Worm (Caenorhabditis elegans) whole organism, L2 larva: Measurements from ENCODE around the gene srd-51.

Experiments
- C34F6.9 ChIP-seq: fragments of 150-350 bp; optimal IDR thresholded peaks from 2 replicates; lab custom pipeline; 2014; ENCODE audit warnings: missing biosample characterization, missing genetic modification characterization
- F13H6.1 ChIP-seq: sonication (generic microtip); optimal IDR thresholded peaks from 2 replicates; lab custom pipeline; 2016; ENCODE audit warnings: missing genetic modification characterization, missing compliant biosample characterization
- R02D3.7 ChIP-seq: fragments of 150-350 bp; optimal IDR thresholded peaks from 2 replicates; lab custom pipeline; 2014; ENCODE audit warnings: missing biosample characterization, missing genetic modification characterization
- Y55F3AM.14 ChIP-seq: fragments of 200-800 bp; sonication (Bioruptor generic); optimal IDR thresholded peaks from 2 replicates; lab custom pipeline; 2018; ENCODE audit warnings: mild to moderate bottlenecking, missing genetic modification characterization, missing compliant biosample characterization
- ZK546.5 ChIP-seq: sonication (generic microtip); optimal IDR thresholded peaks from 2 replicates; lab custom pipeline; 2017; ENCODE audit warnings: missing biosample characterization, missing genetic modification characterization
- alr-1 ChIP-seq: fragments of 150-350 bp; optimal IDR thresholded peaks from 2 replicates; lab custom pipeline; 2014; ENCODE audit warnings: missing biosample characterization, missing genetic modification characterization
- aly-2 ChIP-seq: fragments of 150-350 bp; optimal IDR thresholded peaks from 2 replicates; lab custom pipeline; 2014; ENCODE audit warnings: missing biosample characterization, missing genetic modification characterization
- ama-1 ChIP-seq: fragments of 150-350 bp; optimal IDR thresholded peaks from 2 replicates; lab custom pipeline; 2018; ENCODE audit warnings: inconsistent platforms
- blmp-1 ChIP-seq: sonication (generic microtip); optimal IDR thresholded peaks from 2 replicates; lab custom pipeline; 2017; ENCODE audit warnings: missing genetic modification characterization, mild to moderate bottlenecking, missing compliant biosample characterization, antibody characterized with exemption, moderate library complexity; ENCODE audit not compliant: insufficient read depth
- ceh-16 ChIP-seq: fragments of 150-350 bp; optimal IDR thresholded peaks from 2 replicates; lab custom pipeline; 2014; ENCODE audit warnings: missing biosample characterization, missing genetic modification characterization
- ceh-82 ChIP-seq: fragments of 150-350 bp; optimal IDR thresholded peaks from 2 replicates; lab custom pipeline; 2014; ENCODE audit warnings: missing biosample characterization, missing genetic modification characterization
- crh-2 ChIP-seq: sonication (generic microtip); optimal IDR thresholded peaks from 2 replicates; lab custom pipeline; 2017; ENCODE audit warnings: missing biosample characterization, missing genetic modification characterization
- dmd-4 ChIP-seq: sonication (generic microtip); optimal IDR thresholded peaks from 2 replicates; lab custom pipeline; 2017; ENCODE audit warnings: missing biosample characterization, missing genetic modification characterization
- egl-27 ChIP-seq: sonication (generic microtip); optimal IDR thresholded peaks from 3 replicates; lab custom pipeline; 2017; ENCODE audit warnings: missing biosample characterization, missing genetic modification reagents, missing genetic modification characterization
- elt-1 ChIP-seq: fragments of 150-350 bp; optimal IDR thresholded peaks from 2 replicates; lab custom pipeline; 2014; ENCODE audit warnings: missing biosample characterization, missing genetic modification characterization
- elt-3 ChIP-seq: sonication (generic microtip); optimal IDR thresholded peaks from 2 replicates; lab custom pipeline; 2017; ENCODE audit warnings: missing biosample characterization, missing genetic modification characterization
- fos-1 ChIP-seq: fragments of 150-350 bp; optimal IDR thresholded peaks from 2 replicates; lab custom pipeline; 2014; ENCODE audit warnings: missing biosample characterization, missing genetic modification characterization
- gmeb-1 ChIP-seq: fragments of 150-350 bp; optimal IDR thresholded peaks from 2 replicates; lab custom pipeline; 2014; ENCODE audit warnings: missing biosample characterization, missing genetic modification characterization
- lin-11 ChIP-seq: fragments of 150-350 bp; sonication (generic microtip); optimal IDR thresholded peaks from 2 replicates; lab custom pipeline; 2014; ENCODE audit warnings: missing biosample characterization, missing genetic modification characterization, inconsistent platforms, mixed read lengths
- lin-13 ChIP-seq: fragments of 150-350 bp; optimal IDR thresholded peaks from 2 replicates; lab custom pipeline; 2014; ENCODE audit warnings: missing biosample characterization, missing genetic modification reagents, missing genetic modification characterization
- lin-39 ChIP-seq: fragments of 150-350 bp; optimal IDR thresholded peaks from 2 replicates; lab custom pipeline; 2014; ENCODE audit warnings: missing biosample characterization, missing genetic modification reagents, missing genetic modification characterization
- lsy-2 ChIP-seq, 2 experiments: fragments of 150-350 bp in 1 of 2; sonication (generic microtip) in 1 of 2; optimal IDR thresholded peaks; 2 replicates each; lab custom pipeline; 2014 to 2017; ENCODE audit warnings: missing biosample characterization in 2 of 2, missing genetic modification characterization in 2 of 2
- mab-5 ChIP-seq: fragments of 150-350 bp; optimal IDR thresholded peaks from 2 replicates; lab custom pipeline; 2014; ENCODE audit warnings: missing biosample characterization, missing genetic modification characterization
- mbf-1 ChIP-seq: sonication (generic microtip); optimal IDR thresholded peaks from 2 replicates; lab custom pipeline; 2017; ENCODE audit warnings: missing biosample characterization, missing genetic modification characterization
- mdl-1 ChIP-seq, 2 experiments: fragments of 150-350 bp in 1 of 2; sonication (generic microtip) in 1 of 2; optimal IDR thresholded peaks; 2 replicates each; lab custom pipeline; 2017; ENCODE audit warnings: missing biosample characterization in 2 of 2, missing genetic modification characterization in 2 of 2
- nhr-10 ChIP-seq: sonication (generic microtip); optimal IDR thresholded peaks from 2 replicates; lab custom pipeline; 2017; ENCODE audit warnings: missing biosample characterization, missing genetic modification characterization
- nhr-11 ChIP-seq: fragments of 150-350 bp; optimal IDR thresholded peaks from 2 replicates; lab custom pipeline; 2014; ENCODE audit warnings: missing biosample characterization, missing genetic modification characterization
- nhr-12 ChIP-seq: fragments of 150-350 bp; optimal IDR thresholded peaks from 2 replicates; lab custom pipeline; 2014; ENCODE audit warnings: missing biosample characterization, missing genetic modification characterization
- nhr-129 ChIP-seq: fragments of 150-350 bp; optimal IDR thresholded peaks from 2 replicates; lab custom pipeline; 2014; ENCODE audit warnings: missing biosample characterization, missing genetic modification characterization
- nhr-21 ChIP-seq: fragments of 150-350 bp; optimal IDR thresholded peaks from 2 replicates; lab custom pipeline; 2014; ENCODE audit warnings: missing biosample characterization, missing genetic modification characterization
- nhr-23 ChIP-seq: fragments of 150-350 bp; optimal IDR thresholded peaks from 2 replicates; lab custom pipeline; 2014; ENCODE audit warnings: missing biosample characterization, missing genetic modification reagents, missing genetic modification characterization
- nhr-237 ChIP-seq: fragments of 150-350 bp; optimal IDR thresholded peaks from 2 replicates; lab custom pipeline; 2014; ENCODE audit warnings: missing biosample characterization, missing genetic modification characterization
- nhr-25 ChIP-seq: fragments of 150-350 bp; sonication (generic microtip); optimal IDR thresholded peaks from 3 replicates; lab custom pipeline; 2014; ENCODE audit warnings: missing biosample characterization, missing genetic modification characterization
- nhr-6 ChIP-seq: fragments of 150-350 bp; optimal IDR thresholded peaks from 2 replicates; lab custom pipeline; 2014; ENCODE audit warnings: missing biosample characterization, missing genetic modification characterization
- nhr-77 ChIP-seq: fragments of 150-350 bp; optimal IDR thresholded peaks from 2 replicates; lab custom pipeline; 2014; ENCODE audit warnings: missing biosample characterization, missing genetic modification characterization
- peb-1 ChIP-seq: fragments of 150-350 bp; optimal IDR thresholded peaks from 2 replicates; lab custom pipeline; 2014; ENCODE audit warnings: missing biosample characterization, missing genetic modification characterization
- sem-4 ChIP-seq: fragments of 150-350 bp; optimal IDR thresholded peaks from 2 replicates; lab custom pipeline; 2014; ENCODE audit warnings: missing biosample characterization, missing genetic modification reagents, missing genetic modification characterization
- skn-1 ChIP-seq: sonication (generic microtip); optimal IDR thresholded peaks from 2 replicates; lab custom pipeline; 2017; ENCODE audit warnings: missing biosample characterization, missing genetic modification characterization
- sma-3 ChIP-seq: sonication (generic microtip); optimal IDR thresholded peaks from 2 replicates; lab custom pipeline; 2016; ENCODE audit warnings: missing genetic modification reagents, missing genetic modification characterization, missing compliant biosample characterization
- sma-9 ChIP-seq, 2 experiments: fragments of 150-350 bp in 1 of 2; sonication (generic microtip) in 1 of 2; optimal IDR thresholded peaks; 2 replicates each; lab custom pipeline; 2014 to 2016; ENCODE audit warnings: missing genetic modification characterization in 2 of 2, mild to moderate bottlenecking in 1 of 2, missing biosample characterization in 1 of 2, missing compliant biosample characterization in 1 of 2, missing genetic modification reagents in 1 of 2, moderate library complexity in 1 of 2
- snpc-4 ChIP-seq: fragments of 150-350 bp; optimal IDR thresholded peaks from 2 replicates; lab custom pipeline; 2014; ENCODE audit warnings: missing biosample characterization, missing genetic modification characterization
- unc-39 ChIP-seq: fragments of 150-350 bp; optimal IDR thresholded peaks from 2 replicates; lab custom pipeline; 2014; ENCODE audit warnings: missing biosample characterization, missing genetic modification characterization
- unc-55 ChIP-seq: fragments of 150-350 bp; sonication (generic microtip); optimal IDR thresholded peaks from 3 replicates; lab custom pipeline; 2014; ENCODE audit warnings: missing biosample characterization, missing genetic modification reagents, missing genetic modification characterization
- unc-62 ChIP-seq: fragments of 150-350 bp; optimal IDR thresholded peaks from 2 replicates; lab custom pipeline; 2014; ENCODE audit warnings: missing biosample characterization, missing genetic modification reagents, missing genetic modification characterization
- zag-1 ChIP-seq: fragments of 150-350 bp; optimal IDR thresholded peaks from 2 replicates; lab custom pipeline; 2014; ENCODE audit warnings: missing biosample characterization, missing genetic modification characterization
- ztf-1 ChIP-seq: fragments of 200-800 bp; sonication (Bioruptor generic); conservative IDR thresholded peaks from 2 replicates; pipeline ENCODE4 v1.3.6; 2022; ENCODE audit warnings: missing genetic modification characterization, missing compliant biosample characterization
- ztf-11 ChIP-seq: sonication (generic microtip); optimal IDR thresholded peaks from 2 replicates; lab custom pipeline; 2017; ENCODE audit warnings: missing biosample characterization, missing genetic modification characterization
- ztf-4 ChIP-seq: fragments of 150-350 bp; optimal IDR thresholded peaks from 2 replicates; lab custom pipeline; 2014; ENCODE audit warnings: missing biosample characterization, missing genetic modification characterization

Gene srd-51

DNA sequence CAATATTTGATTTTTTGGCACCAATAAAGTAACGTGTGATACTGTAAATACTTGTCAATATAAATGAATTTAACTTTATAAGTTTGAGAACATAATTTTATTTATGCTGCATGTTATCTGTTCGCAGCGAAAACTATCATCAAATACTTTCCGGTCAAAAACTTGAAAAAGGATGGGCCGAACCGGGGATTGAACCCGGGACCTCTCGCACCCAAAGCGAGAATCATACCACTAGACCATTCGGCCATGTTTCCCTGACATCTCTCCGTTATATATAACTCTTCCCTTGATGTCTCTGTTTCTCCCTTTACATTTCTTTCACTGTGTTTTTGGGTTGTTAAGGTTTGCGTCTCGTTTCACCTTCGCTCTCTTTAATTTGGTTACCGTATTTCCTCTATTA lies 27.1 kb upstream of the srd-51 start:
- no peak for TF ChIP-seq elt-1
- no peak for TF ChIP-seq zag-1
- no peak for TF ChIP-seq snpc-4 (tag; lab: Kevin White, UChicago)
- no peak for TF ChIP-seq ZK546.5 (tag; lab: Kevin White, UChicago)
- TF ChIP-seq lsy-2 (tag; optimal IDR thresholded peaks at IDR 0.05; lab: Kevin White, UChicago): peak; percentile 16 to 58
- TF ChIP-seq unc-55 (GFP tag; lab: Kevin White, UChicago): peak; percentile 53
- TF ChIP-seq ceh-16 (tag; lab: Kevin White, UChicago): no peak
- peak; percentile 61 for TF ChIP-seq sma-3 (GFP tag; lab: Kevin White, UChicago)
- TF ChIP-seq F13H6.1 (tag; lab: Kevin White, UChicago): peak; percentile 27
- TF ChIP-seq nhr-21 (tag; lab: Kevin White, UChicago): peak; percentile 35
- TF ChIP-seq unc-39 (tag; lab: Kevin White, UChicago): no peak
- TF ChIP-seq sem-4 (tag; lab: Kevin White, UChicago): peak; percentile 24
- TF ChIP-seq alr-1: no peak
- TF ChIP-seq ceh-82 (tag; lab: Kevin White, UChicago): no peak
- no peak for TF ChIP-seq aly-2 (tag; lab: Kevin White, UChicago)
- no peak for TF ChIP-seq nhr-77 (tag; lab: Kevin White, UChicago)
- peak; percentile 45 for TF ChIP-seq sma-9 (GFP tag; optimal IDR thresholded peaks at IDR 0.05; lab: Kevin White, UChicago)
- TF ChIP-seq sma-9 (tag; optimal IDR thresholded peaks at IDR 0.05; lab: Kevin White, UChicago): no peak
- no peak for TF ChIP-seq mbf-1
- TF ChIP-seq nhr-25 (tag; lab: Kevin White, UChicago): no peak
- no peak for TF ChIP-seq R02D3.7
- no peak for TF ChIP-seq mab-5 (tag; lab: Kevin White, UChicago)
- TF ChIP-seq nhr-12 (tag; lab: Kevin White, UChicago): no peak
- TF ChIP-seq nhr-23 (tag; lab: Kevin White, UChicago): no peak
- no peak for TF ChIP-seq lin-11
- TF ChIP-seq egl-27: peak; percentile 6
- peak; percentile 49 for TF ChIP-seq Y55F3AM.14 (GFP tag; lab: Kevin White, UChicago)
- no peak for TF ChIP-seq unc-62
- TF ChIP-seq nhr-6 (tag; lab: Kevin White, UChicago): no peak
- TF ChIP-seq ztf-4 (tag; lab: Kevin White, UChicago): no peak
- no peak for TF ChIP-seq nhr-237 (tag; lab: Kevin White, UChicago)
- TF ChIP-seq ama-1: no peak
- no peak for TF ChIP-seq ztf-11 (tag; lab: Kevin White, UChicago)
- TF ChIP-seq crh-2 (tag; lab: Kevin White, UChicago): peak; percentile 9
- no peak for TF ChIP-seq skn-1 (tag; lab: Kevin White, UChicago)
- peak in 1 of 2 experiments; percentile 17 for TF ChIP-seq mdl-1 (tag; optimal IDR thresholded peaks at IDR 0.05; lab: Kevin White, UChicago)
- no peak for TF ChIP-seq nhr-11 (tag; lab: Kevin White, UChicago)
- TF ChIP-seq fos-1 (tag; lab: Kevin White, UChicago): peak; percentile 57
- TF ChIP-seq gmeb-1 (tag; lab: Kevin White, UChicago): peak; percentile 36
- TF ChIP-seq elt-3 (tag; lab: Kevin White, UChicago): no peak
- no peak for TF ChIP-seq lin-39 (tag; lab: Kevin White, UChicago)
- peak; percentile 42 for TF ChIP-seq lin-13 (GFP tag; lab: Kevin White, UChicago)
- TF ChIP-seq blmp-1: no peak
- TF ChIP-seq peb-1 (tag; lab: Kevin White, UChicago): no peak
- TF ChIP-seq ztf-1 (GFP tag; lab: Robert Waterston, UW): no peak
- TF ChIP-seq C34F6.9 (tag; lab: Kevin White, UChicago): peak; percentile 31
- no peak for TF ChIP-seq dmd-4 (tag; lab: Kevin White, UChicago)
- no peak for TF ChIP-seq nhr-10
- peak; percentile 75 for TF ChIP-seq nhr-129 (tag; lab: Kevin White, UChicago)
